Worm (Caenorhabditis elegans): ENCODE measurements around the gene rpl-18.

The rpl-18 gene

ce11 chrIV:13777480-13777879, at the start of gene rpl-18:
rpl-18 (plus strand) TSS chrIV:13777865.
- TF ChIP-seq sptf-1 (tag; optimal IDR thresholded peaks at IDR 0.05): no peak
- TF ChIP-seq tbx-2 (tag; optimal IDR thresholded peaks at IDR 0.05): peak; percentile 72
- peak; percentile 47 for TF ChIP-seq sox-4 (tag; optimal IDR thresholded peaks at IDR 0.05)
- TF ChIP-seq swsn-7 (tag; optimal IDR thresholded peaks at IDR 0.05): peak; percentile 71
- TF ChIP-seq fkh-8 (tag; optimal IDR thresholded peaks at IDR 0.05): peak; percentile 69
- no peak for TF ChIP-seq unc-62 (GFP tag; optimal IDR thresholded peaks at IDR 0.05)
- TF ChIP-seq lin-35 (GFP tag; optimal IDR thresholded peaks at IDR 0.05): peak; percentile 80 to 90
- peak; percentile 85 for TF ChIP-seq mep-1 (tag; optimal IDR thresholded peaks at IDR 0.05)
- no peak for TF ChIP-seq egl-27 (tag; optimal IDR thresholded peaks at IDR 0.05)
- no peak for TF ChIP-seq mef-2 (tag; optimal IDR thresholded peaks at IDR 0.05)
- TF ChIP-seq fkh-10 (GFP tag; optimal IDR thresholded peaks at IDR 0.05): peak; percentile 48
- TF ChIP-seq unc-98 (GFP tag; IDR thresholded peaks at IDR 0.05): no peak
- no peak for TF ChIP-seq hlh-17 (GFP tag; optimal IDR thresholded peaks at IDR 0.05; ENCODE audit: borderline replicate concordance)
- TF ChIP-seq unc-86 (tag; optimal IDR thresholded peaks at IDR 0.05): peak; percentile 54
- TF ChIP-seq ama-1 (optimal IDR thresholded peaks at IDR 0.05): no peak
- no peak for TF ChIP-seq efl-3 (GFP tag; optimal IDR thresholded peaks at IDR 0.05)
- peak; percentile 80 for TF ChIP-seq xbp-1 (tag; optimal IDR thresholded peaks at IDR 0.05)
- TF ChIP-seq hlh-4 (tag; optimal IDR thresholded peaks at IDR 0.05): no peak
- peak; percentile 74 to 84 (median 80) for TF ChIP-seq dpl-1 (GFP tag; optimal IDR thresholded peaks at IDR 0.05)
- peak; percentile 3 for TF ChIP-seq aly-2 (tag; optimal IDR thresholded peaks at IDR 0.05)
- TF ChIP-seq jun-1 (tag; optimal IDR thresholded peaks at IDR 0.05): peak; percentile 50
- TF ChIP-seq nhr-76 (tag; optimal IDR thresholded peaks at IDR 0.05): no peak
- no peak for TF ChIP-seq ztf-11 (tag; optimal IDR thresholded peaks at IDR 0.05)
- TF ChIP-seq nhr-11 (tag; optimal IDR thresholded peaks at IDR 0.05): no peak
- no peak for TF ChIP-seq ces-1 (GFP tag; optimal IDR thresholded peaks at IDR 0.05)
- TF ChIP-seq rnt-1 (tag; optimal IDR thresholded peaks at IDR 0.05): peak; percentile 80
- TF ChIP-seq lir-3 (tag; optimal IDR thresholded peaks at IDR 0.05; ENCODE audit: poor library complexity): no peak
- TF ChIP-seq snpc-4 (tag; optimal IDR thresholded peaks at IDR 0.05): peak; percentile 42
- TF ChIP-seq lin-39 (tag; optimal IDR thresholded peaks at IDR 0.05): peak; percentile 29
- no peak for TF ChIP-seq ceh-88 (GFP tag; IDR thresholded peaks at IDR 0.05)
- peak; percentile 25 for TF ChIP-seq pax-3 (tag; optimal IDR thresholded peaks at IDR 0.05)
- peak; percentile 49 for TF ChIP-seq fos-1 (tag; optimal IDR thresholded peaks at IDR 0.05)
- TF ChIP-seq nhr-85 (tag): peak; percentile 72
- TF ChIP-seq nhr-12 (tag; optimal IDR thresholded peaks at IDR 0.05): no peak
- no peak for TF ChIP-seq nhr-28 (tag; optimal IDR thresholded peaks at IDR 0.05)
- no peak for TF ChIP-seq ceh-90 (tag; optimal IDR thresholded peaks at IDR 0.05)
- peak; percentile 87 for TF ChIP-seq snu-23 (GFP tag; optimal IDR thresholded peaks at IDR 0.05)
- peak; percentile 62 for TF ChIP-seq nhr-19 (GFP tag; conservative IDR thresholded peaks at IDR 0.05)
- TF ChIP-seq mab-9 (GFP tag; IDR thresholded peaks at IDR 0.05): no peak
- TF ChIP-seq C34B4.2 (tag; optimal IDR thresholded peaks at IDR 0.05): no peak
- no peak for TF ChIP-seq ets-5 (GFP tag; IDR thresholded peaks at IDR 0.05)
- TF ChIP-seq alr-1 (tag; optimal IDR thresholded peaks at IDR 0.05; ENCODE audit: borderline replicate concordance): no peak
- peak; percentile 39 to 86 (median 64) for TF ChIP-seq ceh-82 (tag; optimal IDR thresholded peaks at IDR 0.05)
- TF ChIP-seq ceh-63 (GFP tag; optimal IDR thresholded peaks at IDR 0.05): no peak
- peak; percentile 83 for TF ChIP-seq C16A3.4 (tag; optimal IDR thresholded peaks at IDR 0.05)
- peak; percentile 95 for TF ChIP-seq lin-15B (tag; optimal IDR thresholded peaks at IDR 0.05)
- TF ChIP-seq unc-130 (tag; optimal IDR thresholded peaks at IDR 0.05): peak; percentile 91
- peak; percentile 48 for TF ChIP-seq egl-13 (tag; optimal IDR thresholded peaks at IDR 0.05)
- TF ChIP-seq elt-2 (tag; optimal IDR thresholded peaks at IDR 0.05): peak; percentile 6
- TF ChIP-seq zip-4 (GFP tag; optimal IDR thresholded peaks at IDR 0.05): no peak
- TF ChIP-seq ztf-4 (tag; optimal IDR thresholded peaks at IDR 0.05): no peak
- TF ChIP-seq tlp-1 (tag; optimal IDR thresholded peaks at IDR 0.05): no peak
- no peak for TF ChIP-seq pqm-1 (tag; optimal IDR thresholded peaks at IDR 0.05)
- TF ChIP-seq mdl-1 (tag; optimal IDR thresholded peaks at IDR 0.05): peak in 1 of 2 experiments; percentile 69

Measured in whole organism, L1 larva.